Fruit fly (Drosophila melanogaster) whole organism, embryonic: ENCODE data around the gene Sgs1.

Source experiments
- Ada2b ChIP-seq: fragments of 200-800 bp; sonication (Bioruptor generic); IDR thresholded peaks from 2 replicates; pipeline ENCODE4 v1.3.6; 2022; ENCODE audit warnings: missing biosample characterization, missing genetic modification characterization
- Atf-2 ChIP-seq: fragments of 200-800 bp; sonication (Bioruptor generic); optimal IDR thresholded peaks from 2 replicates; lab custom pipeline; 2016; ENCODE audit warnings: missing biosample characterization, missing genetic modification characterization
- B-H1 ChIP-seq: fragments of 200-800 bp; sonication (Bioruptor generic); IDR thresholded peaks from 3 replicates; pipeline ENCODE4 v1.3.6; 2022; ENCODE audit warnings: missing biosample characterization, missing genetic modification characterization
- CG10267 ChIP-seq: fragments of 200-800 bp; sonication (Bioruptor generic); optimal IDR thresholded peaks from 2 replicates; lab custom pipeline; 2018; ENCODE audit warnings: missing biosample characterization, mild to moderate bottlenecking, missing genetic modification characterization, moderate library complexity
- CG10654 ChIP-seq: fragments of 200-800 bp; sonication (Bioruptor generic); optimal IDR thresholded peaks from 2 replicates; lab custom pipeline; 2016; ENCODE audit warnings: missing biosample characterization, missing genetic modification characterization
- CG12299 ChIP-seq: fragments of 200-800 bp; sonication (Bioruptor generic); optimal IDR thresholded peaks from 2 replicates; lab custom pipeline; 2018; ENCODE audit warnings: missing biosample characterization, mild to moderate bottlenecking, missing genetic modification characterization
- CG16863 ChIP-seq: fragments of 200-800 bp; sonication (Bioruptor generic); optimal IDR thresholded peaks from 3 replicates; lab custom pipeline; 2016; ENCODE audit warnings: missing biosample characterization, missing genetic modification characterization
- CG17568 ChIP-seq: fragments of 200-800 bp; sonication (Bioruptor generic); optimal IDR thresholded peaks from 2 replicates; lab custom pipeline; 2018; ENCODE audit warnings: missing biosample characterization, mild to moderate bottlenecking, missing genetic modification characterization, moderate library complexity
- CG17802 ChIP-seq: fragments of 200-800 bp; sonication (Bioruptor generic); optimal IDR thresholded peaks from 2 replicates; lab custom pipeline; 2018; ENCODE audit warnings: missing biosample characterization, mild to moderate bottlenecking, missing genetic modification characterization, moderate library complexity
- CG33557 ChIP-seq: fragments of 200-800 bp; sonication (Bioruptor generic); optimal IDR thresholded peaks from 2 replicates; lab custom pipeline; 2019; ENCODE audit warnings: missing biosample characterization, mild to moderate bottlenecking, missing genetic modification characterization, moderate library complexity
- CG34224 ChIP-seq: fragments of 200-800 bp; sonication (Bioruptor generic); IDR thresholded peaks from 3 replicates; pipeline ENCODE4 v1.3.6; 2022; ENCODE audit warnings: missing biosample characterization, missing genetic modification characterization; ENCODE audit not compliant: partially characterized antibody
- CG4328 ChIP-seq: fragments of 200-800 bp; sonication (Bioruptor generic); optimal IDR thresholded peaks from 3 replicates; lab custom pipeline; 2017; ENCODE audit warnings: missing biosample characterization, missing genetic modification reagents, missing genetic modification characterization
- CG4424 ChIP-seq: fragments of 200-800 bp; sonication (Bioruptor generic); optimal IDR thresholded peaks from 3 replicates; lab custom pipeline; 2016; ENCODE audit warnings: missing biosample characterization, missing genetic modification characterization
- CG4707 ChIP-seq: fragments of 200-800 bp; sonication (Bioruptor generic); optimal IDR thresholded peaks from 2 replicates; lab custom pipeline; 2018; ENCODE audit warnings: missing biosample characterization, mild to moderate bottlenecking, missing genetic modification characterization, moderate library complexity
- CG6813 ChIP-seq: fragments of 200-800 bp; sonication (Bioruptor generic); optimal IDR thresholded peaks from 2 replicates; lab custom pipeline; 2017; ENCODE audit warnings: missing biosample characterization, missing genetic modification characterization, mild to moderate bottlenecking, moderate library complexity, missing genetic modification reagents
- Doc3 ChIP-seq: fragments of 200-800 bp; sonication (Bioruptor generic); IDR thresholded peaks from 3 replicates; pipeline ENCODE4 v1.3.6; 2022; ENCODE audit warnings: missing biosample characterization, missing genetic modification characterization; ENCODE audit not compliant: partially characterized antibody
- Dp ChIP-seq: fragments of 200-800 bp; sonication (Bioruptor generic); optimal IDR thresholded peaks from 2 replicates; lab custom pipeline; 2018; ENCODE audit warnings: missing biosample characterization, mild to moderate bottlenecking, missing genetic modification characterization, moderate library complexity
- HLHmδ ChIP-seq: fragments of 200-800 bp; sonication (Bioruptor generic); optimal IDR thresholded peaks from 2 replicates; lab custom pipeline; 2018; ENCODE audit warnings: missing biosample characterization, mild to moderate bottlenecking, missing genetic modification characterization, moderate library complexity
- HmgZ ChIP-seq: fragments of 200-800 bp; sonication (Bioruptor generic); optimal IDR thresholded peaks from 2 replicates; lab custom pipeline; 2018; ENCODE audit warnings: missing biosample characterization, mild to moderate bottlenecking, missing genetic modification characterization
- Hr39 ChIP-seq: fragments of >200 bp; optimal IDR thresholded peaks from 2 replicates; lab custom pipeline; 2017
- Nf-YC ChIP-seq: fragments of 200-800 bp; optimal IDR thresholded peaks from 3 replicates; lab custom pipeline; 2019; ENCODE audit warnings: missing biosample characterization, mild to moderate bottlenecking, missing genetic modification characterization, moderate library complexity
- Poxn ChIP-seq: fragments of 200-800 bp; sonication (Bioruptor generic); IDR thresholded peaks from 2 replicates; pipeline ENCODE4 v1.3.6; 2022; ENCODE audit warnings: missing biosample characterization, missing genetic modification characterization
- Sox102F ChIP-seq: fragments of 200-800 bp; sonication (Bioruptor generic); optimal IDR thresholded peaks from 2 replicates; lab custom pipeline; 2018; ENCODE audit warnings: missing biosample characterization, mild to moderate bottlenecking, missing genetic modification characterization, moderate library complexity
- ab ChIP-seq: fragments of 200-800 bp; sonication (Bioruptor generic); optimal IDR thresholded peaks from 2 replicates; lab custom pipeline; 2016; ENCODE audit warnings: missing biosample characterization, missing genetic modification characterization
- aop ChIP-seq: fragments of 200-800 bp; sonication (Bioruptor generic); IDR thresholded peaks from 2 replicates; pipeline ENCODE4 v1.3.6; 2022; ENCODE audit warnings: missing biosample characterization, missing genetic modification characterization
- ase ChIP-seq: fragments of 200-800 bp; sonication (Bioruptor generic); IDR thresholded peaks from 3 replicates; pipeline ENCODE4 v1.3.6; 2022; ENCODE audit warnings: missing biosample characterization, missing genetic modification characterization
- az2 ChIP-seq: fragments of 200-800 bp; sonication (Bioruptor generic); optimal IDR thresholded peaks from 3 replicates; lab custom pipeline; 2016; ENCODE audit warnings: missing biosample characterization, missing genetic modification characterization
- bigmax ChIP-seq: fragments of 200-800 bp; sonication (Bioruptor generic); optimal IDR thresholded peaks from 2 replicates; lab custom pipeline; 2018; ENCODE audit warnings: missing biosample characterization, mild to moderate bottlenecking, missing genetic modification characterization
- bsh ChIP-seq, 2 experiments: fragments of 200-800 bp; sonication (Bioruptor generic); optimal IDR thresholded peaks; 2 replicates each; lab custom pipeline; 2017 to 2018; ENCODE audit warnings: mild to moderate bottlenecking in 2 of 2, missing biosample characterization in 2 of 2, missing genetic modification characterization in 2 of 2, moderate library complexity in 1 of 2
- corto ChIP-seq: fragments of 200-800 bp; sonication (Bioruptor generic); optimal IDR thresholded peaks from 2 replicates; lab custom pipeline; 2016; ENCODE audit warnings: missing biosample characterization, mild to moderate bottlenecking, missing genetic modification characterization, moderate library complexity
- danr ChIP-seq: fragments of 200-800 bp; sonication (Bioruptor generic); IDR thresholded peaks from 2 replicates; pipeline ENCODE4 v1.3.6; 2022; ENCODE audit warnings: missing biosample characterization, missing genetic modification characterization
- dimm ChIP-seq: fragments of 200-800 bp; sonication (Bioruptor generic); IDR thresholded peaks from 2 replicates; pipeline ENCODE4 v1.3.6; 2022; ENCODE audit warnings: missing biosample characterization, missing genetic modification characterization
- en ChIP-seq: fragments of 200-800 bp; sonication (Bioruptor generic); optimal IDR thresholded peaks from 2 replicates; lab custom pipeline; 2016; ENCODE audit warnings: missing biosample characterization, missing genetic modification characterization
- fd96Cb ChIP-seq: fragments of 200-800 bp; sonication (Bioruptor generic); optimal IDR thresholded peaks from 2 replicates; lab custom pipeline; 2018; ENCODE audit warnings: missing biosample characterization, mild to moderate bottlenecking, missing genetic modification characterization, moderate library complexity
- insv ChIP-seq, 2 experiments: fragments of 200-800 bp; sonication (Bioruptor generic); optimal IDR thresholded peaks; 3 replicates each; lab custom pipeline; 2016 to 2018; ENCODE audit warnings: missing biosample characterization in 2 of 2, missing genetic modification characterization in 2 of 2
- kay ChIP-seq: fragments of 200-800 bp; sonication (Bioruptor generic); optimal IDR thresholded peaks from 2 replicates; lab custom pipeline; 2016; ENCODE audit warnings: missing biosample characterization, missing genetic modification characterization
- lilli ChIP-seq: fragments of 200-800 bp; sonication (Bioruptor generic); optimal IDR thresholded peaks from 3 replicates; lab custom pipeline; 2016; ENCODE audit warnings: missing biosample characterization, missing genetic modification characterization
- nau ChIP-seq: fragments of 200-800 bp; sonication (Bioruptor generic); optimal IDR thresholded peaks from 3 replicates; lab custom pipeline; 2017; ENCODE audit warnings: missing biosample characterization, mild to moderate bottlenecking, missing genetic modification characterization, missing genetic modification reagents
- odd ChIP-seq: fragments of 200-800 bp; sonication (Bioruptor generic); optimal IDR thresholded peaks from 2 replicates; lab custom pipeline; 2017; ENCODE audit warnings: missing biosample characterization, mild to moderate bottlenecking, missing genetic modification characterization
- pita ChIP-seq: fragments of 200-800 bp; sonication (Bioruptor generic); optimal IDR thresholded peaks from 2 replicates; lab custom pipeline; 2017; ENCODE audit warnings: missing biosample characterization, mild to moderate bottlenecking, missing genetic modification characterization
- prd ChIP-seq, 3 experiments: fragments of >200 bp in 2 of 3; fragments of 200-800 bp in 1 of 3; sonication (Bioruptor generic) in 1 of 3; optimal IDR thresholded peaks in 2 of 3; IDR thresholded peaks in 1 of 3; 2 replicates in 2 of 3; 3 replicates in 1 of 3; pipeline versions ENCODE4 v1.3.6 to Lab custom; 2017 to 2022; ENCODE audit warnings: missing biosample characterization in 1 of 3, missing genetic modification characterization in 1 of 3
- pzg ChIP-seq: fragments of 200-800 bp; sonication (Bioruptor generic); optimal IDR thresholded peaks from 3 replicates; lab custom pipeline; 2018; ENCODE audit warnings: missing biosample characterization, mild to moderate bottlenecking, missing genetic modification characterization, moderate library complexity
- ranshi ChIP-seq: fragments of 200-800 bp; sonication (Bioruptor generic); IDR thresholded peaks from 2 replicates; pipeline ENCODE4 v1.3.6; 2022; ENCODE audit warnings: missing biosample characterization, missing genetic modification characterization
- repo ChIP-seq: fragments of 200-800 bp; sonication (Bioruptor generic); optimal IDR thresholded peaks from 2 replicates; lab custom pipeline; 2016; ENCODE audit warnings: missing biosample characterization, missing genetic modification characterization
- rib ChIP-seq: fragments of 200-800 bp; sonication (Bioruptor generic); IDR thresholded peaks from 2 replicates; pipeline ENCODE4 v1.3.6; 2022; ENCODE audit warnings: missing biosample characterization, missing genetic modification characterization
- sd ChIP-seq: fragments of 200-800 bp; sonication (Bioruptor generic); optimal IDR thresholded peaks from 3 replicates; lab custom pipeline; 2018; ENCODE audit warnings: missing biosample characterization, mild to moderate bottlenecking, missing genetic modification characterization, moderate library complexity
- ssp ChIP-seq: fragments of 200-800 bp; sonication (Bioruptor generic); IDR thresholded peaks from 2 replicates; pipeline ENCODE4 v1.3.6; 2022; ENCODE audit warnings: missing biosample characterization, missing genetic modification characterization
- stc ChIP-seq: fragments of 200-800 bp; sonication (Bioruptor generic); IDR thresholded peaks from 2 replicates; pipeline ENCODE4 v1.3.6; 2022; ENCODE audit warnings: missing biosample characterization, missing genetic modification characterization
- stwl ChIP-seq: fragments of 200-800 bp; sonication (Bioruptor generic); optimal IDR thresholded peaks from 3 replicates; lab custom pipeline; 2018; ENCODE audit warnings: missing biosample characterization, mild to moderate bottlenecking, missing genetic modification characterization, moderate library complexity
- tna ChIP-seq: fragments of 200-800 bp; sonication (Bioruptor generic); IDR thresholded peaks from 2 replicates; pipeline ENCODE4 v1.3.6; 2022; ENCODE audit warnings: missing biosample characterization, missing genetic modification characterization; ENCODE audit not compliant: partially characterized antibody

The Sgs1 gene

dm6 chr2L:4907986-4908385 is 29.2 kb upstream of the Sgs1 start (continued):
- TF ChIP-seq CG33557 (GFP tag; lab: Kevin White, UChicago) (no peak), danr (GFP tag; lab: Robert Waterston, UW) (peak; percentile 56; the same call in 1 of the 2 replicates), rib (GFP tag; lab: Robert Waterston, UW) (no peak), Sox102F (GFP tag; lab: Kevin White, UChicago) (peak; percentile 93), insv (GFP tag; optimal IDR thresholded peaks at IDR 0.05; lab: Kevin White, UChicago) (no peak), corto (no peak), Poxn (GFP tag; lab: Robert Waterston, UW) (no peak), CG17568 (GFP tag; lab: Kevin White, UChicago) (peak; percentile 74), CG4424 (GFP tag; lab: Kevin White, UChicago) (peak; percentile 74), Dp (GFP tag; lab: Kevin White, UChicago) (no peak), stc (GFP tag; lab: Robert Waterston, UW) (peak; percentile 86), CG6813 (peak; percentile 47), CG17802 (tag; lab: Kevin White, UChicago) (no peak), lilli (peak; percentile 17), Nf-YC (tag; lab: Kevin White, UChicago) (peak; percentile 67), aop (GFP tag; lab: Robert Waterston, UW) (no peak), Ada2b (GFP tag; lab: Robert Waterston, UW) (peak; percentile 83), nau (GFP tag; lab: Kevin White, UChicago) (peak; percentile 74), CG10267 (tag; lab: Kevin White, UChicago) (peak; percentile 63), bigmax (GFP tag; lab: Kevin White, UChicago) (no peak), sd (peak; percentile 25), prd (optimal IDR thresholded peaks at IDR 0.05; lab: Kevin White, UChicago) (no peak), prd (GFP tag; IDR thresholded peaks at IDR 0.05; lab: Robert Waterston, UW) (peak; percentile 67), HmgZ (no peak), Hr39 (lab: Kevin White, UChicago) (no peak), CG16863 (GFP tag; lab: Kevin White, UChicago) (no peak), ase (GFP tag; lab: Robert Waterston, UW) (peak; percentile 75; the same call in 2 of the 3 replicates), en (GFP tag; lab: Kevin White, UChicago) (no peak), bsh (GFP tag; optimal IDR thresholded peaks at IDR 0.05; lab: Kevin White, UChicago) (peak in 1 of 2 experiments; percentile 73), CG34224 (GFP tag; lab: Robert Waterston, UW) (no peak), repo (GFP tag; lab: Kevin White, UChicago) (no peak), odd (peak; percentile 71), ssp (peak; percentile 38; the same call in 1 of the 2 replicates), kay (no peak), CG10654 (GFP tag; lab: Kevin White, UChicago) (peak; percentile 53), Atf-2 (GFP tag; lab: Kevin White, UChicago) (no peak), Doc3 (GFP tag; lab: Robert Waterston, UW) (no peak), CG4707 (GFP tag; lab: Kevin White, UChicago) (peak; percentile 27), stwl (tag; lab: Kevin White, UChicago) (no peak), ranshi (GFP tag; lab: Robert Waterston, UW) (peak; percentile 51; the same call in 1 of the 2 replicates), ab (no peak), pzg (GFP tag; lab: Kevin White, UChicago) (no peak), fd96Cb (tag; lab: Kevin White, UChicago) (peak; percentile 77), B-H1 (peak; percentile 51; the same call in 2 of the 3 replicates), CG4328 (GFP tag; lab: Kevin White, UChicago) (peak; percentile 63), az2 (GFP tag; lab: Kevin White, UChicago) (peak; percentile 74), pita (GFP tag; lab: Kevin White, UChicago) (no peak), dimm (GFP tag; lab: Robert Waterston, UW) (peak; percentile 63), HLHmδ (GFP tag; lab: Kevin White, UChicago) (no peak), CG12299 (tag; lab: Kevin White, UChicago) (peak; percentile 32), tna (GFP tag; lab: Robert Waterston, UW) (no peak)
